Worm (Caenorhabditis elegans): ENCODE measurements around the gene F31E9.3.

ce11 chrV:17307926-17308325, 14.5 kb upstream of the F31E9.3 start:
- TF ChIP-seq ama-1 (optimal IDR thresholded peaks at IDR 0.05) (no peak), pqm-1 (tag; optimal IDR thresholded peaks at IDR 0.05) (no peak), grh-1 (GFP tag; IDR thresholded peaks at IDR 0.05) (no peak), snpc-4 (tag; optimal IDR thresholded peaks at IDR 0.05) (no peak), lir-3 (tag; optimal IDR thresholded peaks at IDR 0.05; ENCODE audit: poor library complexity) (no peak), Y116A8C.19 (tag; optimal IDR thresholded peaks at IDR 0.05; ENCODE audit: borderline replicate concordance) (no peak)

Measured in whole organism, L1 larva.